Fruit fly (Drosophila melanogaster) whole organism, embryonic: ENCODE data around the gene Girdin.
A peak's percentile ranks its signal among the peaks of the same experiment; 100 is the strongest.

ENCODE experiments used
- Adf1 ChIP-seq: fragments of 200-800 bp; sonication (Bioruptor generic); IDR thresholded peaks from 2 replicates; pipeline ENCODE4 v1.3.6; 2022; ENCODE audit warnings: missing biosample characterization, missing genetic modification characterization
- BEAF-32 ChIP-seq: fragments of 200-800 bp; sonication (Bioruptor generic); optimal IDR thresholded peaks from 3 replicates; lab custom pipeline; 2017; ENCODE audit warnings: missing biosample characterization, missing genetic modification characterization, mild to moderate bottlenecking, moderate library complexity, missing genetic modification reagents
- CG10274 ChIP-seq: fragments of 200-800 bp; sonication (Bioruptor generic); optimal IDR thresholded peaks from 3 replicates; lab custom pipeline; 2017; ENCODE audit warnings: missing biosample characterization, mild to moderate bottlenecking, missing genetic modification characterization
- CG10321 ChIP-seq: fragments of 200-800 bp; sonication (Bioruptor generic); IDR thresholded peaks from 2 replicates; pipeline ENCODE4 v1.3.6; 2022; ENCODE audit warnings: missing biosample characterization, missing genetic modification characterization
- CG11093 ChIP-seq: fragments of 200-800 bp; sonication (Bioruptor generic); IDR thresholded peaks from 3 replicates; pipeline ENCODE4 v1.3.6; 2022; ENCODE audit warnings: missing biosample characterization, missing genetic modification characterization
- CG11696 ChIP-seq: fragments of 200-800 bp; sonication (Bioruptor generic); IDR thresholded peaks from 2 replicates; pipeline ENCODE4 v1.3.6; 2022; ENCODE audit warnings: missing biosample characterization, missing genetic modification characterization
- CG12236 ChIP-seq: fragments of 200-800 bp; sonication (Bioruptor generic); optimal IDR thresholded peaks from 2 replicates; lab custom pipeline; 2016; ENCODE audit warnings: missing biosample characterization, missing genetic modification characterization
- CG12942 ChIP-seq: fragments of 200-800 bp; sonication (Bioruptor generic); optimal IDR thresholded peaks from 3 replicates; lab custom pipeline; 2016; ENCODE audit warnings: missing biosample characterization, missing genetic modification characterization
- CG13123 ChIP-seq: fragments of 200-800 bp; sonication (Bioruptor generic); optimal IDR thresholded peaks from 2 replicates; lab custom pipeline; 2016; ENCODE audit warnings: missing biosample characterization, missing genetic modification characterization
- CG13424 ChIP-seq: fragments of 200-800 bp; sonication (Bioruptor generic); optimal IDR thresholded peaks from 2 replicates; lab custom pipeline; 2019; ENCODE audit warnings: missing biosample characterization, mild to moderate bottlenecking, missing genetic modification characterization, moderate library complexity
- CG18011 ChIP-seq: fragments of 200-800 bp; sonication (Bioruptor generic); optimal IDR thresholded peaks from 2 replicates; lab custom pipeline; 2017; ENCODE audit warnings: missing biosample characterization, missing genetic modification characterization, mild to moderate bottlenecking, moderate library complexity, missing genotype
- CG18599 ChIP-seq: fragments of 200-800 bp; sonication (Bioruptor generic); optimal IDR thresholded peaks from 3 replicates; lab custom pipeline; 2017; ENCODE audit warnings: missing biosample characterization, missing genetic modification characterization, mild to moderate bottlenecking, moderate library complexity, missing genetic modification reagents
- CG3065 ChIP-seq: fragments of 200-800 bp; sonication (Bioruptor generic); optimal IDR thresholded peaks from 2 replicates; lab custom pipeline; 2016; ENCODE audit warnings: missing biosample characterization, missing genetic modification characterization
- CG31388 ChIP-seq: fragments of 200-800 bp; sonication (Bioruptor generic); optimal IDR thresholded peaks from 2 replicates; lab custom pipeline; 2016; ENCODE audit warnings: missing biosample characterization, missing genetic modification characterization
- CG32772 ChIP-seq: fragments of 200-800 bp; sonication (Bioruptor generic); IDR thresholded peaks from 2 replicates; pipeline ENCODE4 v1.3.6; 2022; ENCODE audit warnings: missing biosample characterization, missing genetic modification characterization
- CG3407 ChIP-seq: fragments of 200-800 bp; sonication (Bioruptor generic); optimal IDR thresholded peaks from 2 replicates; lab custom pipeline; 2018; ENCODE audit warnings: missing biosample characterization, mild to moderate bottlenecking, missing genetic modification characterization
- CG3726 ChIP-seq: fragments of 200-800 bp; sonication (Bioruptor generic); IDR thresholded peaks from 3 replicates; pipeline ENCODE4, ENCODE4 v1.3.6; 2022; ENCODE audit warnings: missing biosample characterization, missing genetic modification characterization
- CG4617 ChIP-seq: fragments of 200-800 bp; sonication (Bioruptor generic); optimal IDR thresholded peaks from 3 replicates; lab custom pipeline; 2016; ENCODE audit warnings: missing biosample characterization, missing genetic modification characterization, borderline replicate concordance
- CG6854 ChIP-seq: fragments of 200-800 bp; sonication (Bioruptor generic); optimal IDR thresholded peaks from 3 replicates; lab custom pipeline; 2017; ENCODE audit warnings: missing biosample characterization, mild to moderate bottlenecking, missing genetic modification characterization
- CG7357 ChIP-seq: fragments of 200-800 bp; sonication (Bioruptor generic); IDR thresholded peaks from 3 replicates; pipeline ENCODE4 v1.3.6; 2022; ENCODE audit warnings: missing biosample characterization, missing genetic modification characterization
- CG8359 ChIP-seq: fragments of 200-800 bp; sonication (Bioruptor generic); optimal IDR thresholded peaks from 2 replicates; lab custom pipeline; 2017; ENCODE audit warnings: missing biosample characterization, mild to moderate bottlenecking, missing genetic modification characterization, borderline replicate concordance
- Camta ChIP-seq: fragments of 200-800 bp; sonication (Bioruptor generic); optimal IDR thresholded peaks from 2 replicates; lab custom pipeline; 2016; ENCODE audit warnings: missing biosample characterization, missing genetic modification characterization
- CoRest ChIP-seq: fragments of 200-800 bp; sonication (Bioruptor generic); optimal IDR thresholded peaks from 3 replicates; lab custom pipeline; 2018; ENCODE audit warnings: missing biosample characterization, mild to moderate bottlenecking, missing genetic modification characterization, moderate library complexity
- Dp ChIP-seq: fragments of 200-800 bp; sonication (Bioruptor generic); optimal IDR thresholded peaks from 2 replicates; lab custom pipeline; 2018; ENCODE audit warnings: missing biosample characterization, mild to moderate bottlenecking, missing genetic modification characterization, moderate library complexity
- HHEX ChIP-seq: fragments of 200-800 bp; sonication (Bioruptor generic); optimal IDR thresholded peaks from 3 replicates; lab custom pipeline; 2017; ENCODE audit warnings: missing biosample characterization, mild to moderate bottlenecking, missing genetic modification characterization, missing genetic modification reagents
- Lhr ChIP-seq: fragments of 200-800 bp; sonication (Bioruptor generic); optimal IDR thresholded peaks from 3 replicates; lab custom pipeline; 2017; ENCODE audit warnings: mild to moderate bottlenecking, missing biosample characterization, missing genetic modification reagents, missing genetic modification characterization
- Lpt ChIP-seq: fragments of >200 bp; optimal IDR thresholded peaks from 2 replicates; lab custom pipeline; 2018; ENCODE audit warnings: missing biosample characterization, missing genetic modification characterization
- Mrtf ChIP-seq: fragments of 200-800 bp; sonication (Bioruptor generic); IDR thresholded peaks from 3 replicates; pipeline ENCODE4 v1.3.6; 2022; ENCODE audit warnings: missing biosample characterization, missing genetic modification characterization
- Nf-YC ChIP-seq: fragments of 200-800 bp; optimal IDR thresholded peaks from 3 replicates; lab custom pipeline; 2019; ENCODE audit warnings: missing biosample characterization, mild to moderate bottlenecking, missing genetic modification characterization, moderate library complexity
- Trl ChIP-seq, 3 experiments: fragments of >200 bp in 2 of 3; fragments of 200-800 bp in 1 of 3; sonication (Bioruptor generic) in 1 of 3; optimal IDR thresholded peaks; 2 replicates in 1 of 3; 3 replicates in 2 of 3; lab custom pipeline; 2016 to 2017; ENCODE audit warnings: missing biosample characterization in 1 of 3, missing genetic modification characterization in 1 of 3
- chif ChIP-seq, 2 experiments: fragments of 200-800 bp; sonication (Bioruptor generic); optimal IDR thresholded peaks; 3 replicates each; lab custom pipeline; 2016; ENCODE audit warnings: missing biosample characterization in 2 of 2, missing genetic modification characterization in 2 of 2
- dati ChIP-seq: fragments of 200-800 bp; sonication (Bioruptor generic); IDR thresholded peaks from 2 replicates; pipeline ENCODE4 v1.3.6; 2022; ENCODE audit warnings: missing biosample characterization, missing genetic modification characterization
- dpn ChIP-seq, 2 experiments: fragments of 200-800 bp; sonication (Bioruptor generic); optimal IDR thresholded peaks; 3 replicates each; lab custom pipeline; 2016; ENCODE audit warnings: missing biosample characterization in 2 of 2, missing genetic modification characterization in 2 of 2
- esg ChIP-seq: fragments of 200-800 bp; sonication (Bioruptor generic); conservative IDR thresholded peaks from 2 replicates; pipeline ENCODE4 v1.3.6; 2022; ENCODE audit warnings: missing biosample characterization, missing genetic modification characterization
- gfzf ChIP-seq: fragments of 200-800 bp; sonication (Bioruptor generic); optimal IDR thresholded peaks from 2 replicates; lab custom pipeline; 2016; ENCODE audit warnings: missing biosample characterization, mild to moderate bottlenecking, missing genetic modification characterization, moderate library complexity
- gro ChIP-seq: fragments of 200-800 bp; sonication (Bioruptor generic); optimal IDR thresholded peaks from 2 replicates; lab custom pipeline; 2016; ENCODE audit warnings: missing biosample characterization, missing genetic modification characterization
- ham ChIP-seq: fragments of 200-800 bp; sonication (Bioruptor generic); IDR thresholded peaks from 2 replicates; pipeline ENCODE4 v1.3.6; 2022; ENCODE audit warnings: missing biosample characterization, missing genetic modification characterization
- hbn ChIP-seq: fragments of 200-800 bp; sonication (Bioruptor generic); IDR thresholded peaks from 2 replicates; pipeline ENCODE4 v1.3.6; 2022; ENCODE audit warnings: missing biosample characterization, missing genetic modification characterization; ENCODE audit not compliant: partially characterized antibody
- lmd ChIP-seq: fragments of 200-800 bp; sonication (Bioruptor generic); IDR thresholded peaks from 2 replicates; pipeline ENCODE4 v1.3.6; 2022; ENCODE audit warnings: missing biosample characterization, missing genetic modification characterization
- luna ChIP-seq: fragments of 200-800 bp; sonication (Bioruptor generic); optimal IDR thresholded peaks from 2 replicates; lab custom pipeline; 2016; ENCODE audit warnings: missing biosample characterization, missing genetic modification characterization
- nmo ChIP-seq: fragments of 200-800 bp; sonication (Bioruptor generic); optimal IDR thresholded peaks from 2 replicates; lab custom pipeline; 2018; ENCODE audit warnings: missing biosample characterization, mild to moderate bottlenecking, missing genetic modification characterization, moderate library complexity
- otp ChIP-seq: fragments of 200-800 bp; sonication (Bioruptor generic); IDR thresholded peaks from 3 replicates; pipeline ENCODE4, ENCODE4 v1.3.6; 2022; ENCODE audit warnings: missing biosample characterization, missing genetic modification characterization
- pfk ChIP-seq: fragments of 200-800 bp; sonication (Bioruptor generic); optimal IDR thresholded peaks from 2 replicates; lab custom pipeline; 2018; ENCODE audit warnings: missing biosample characterization, mild to moderate bottlenecking, missing genetic modification characterization, moderate library complexity
- phol ChIP-seq: fragments of 200-800 bp; sonication (Bioruptor generic); optimal IDR thresholded peaks from 3 replicates; lab custom pipeline; 2018; ENCODE audit warnings: missing biosample characterization, mild to moderate bottlenecking, missing genetic modification characterization, moderate library complexity
- shn ChIP-seq: fragments of 200-800 bp; sonication (Bioruptor generic); optimal IDR thresholded peaks from 3 replicates; lab custom pipeline; 2016; ENCODE audit warnings: missing biosample characterization, missing genetic modification characterization
- tap ChIP-seq: fragments of 200-800 bp; optimal IDR thresholded peaks from 3 replicates; lab custom pipeline; 2019; ENCODE audit warnings: missing biosample characterization, mild to moderate bottlenecking, missing genetic modification characterization, moderate library complexity
- tio ChIP-seq: fragments of 200-800 bp; sonication (Bioruptor generic); optimal IDR thresholded peaks from 2 replicates; lab custom pipeline; 2017; ENCODE audit warnings: missing biosample characterization, missing genetic modification characterization, inconsistent platforms
- tll ChIP-seq, 2 experiments: fragments of 200-800 bp in 1 of 2; fragments of >200 bp in 1 of 2; sonication (Bioruptor generic) in 1 of 2; optimal IDR thresholded peaks; 2 replicates each; lab custom pipeline; 2017 to 2019; ENCODE audit warnings: missing biosample characterization in 2 of 2, missing genetic modification characterization in 2 of 2, mild to moderate bottlenecking in 1 of 2, moderate library complexity in 1 of 2
- trh ChIP-seq: fragments of 200-800 bp; sonication (Bioruptor generic); optimal IDR thresholded peaks from 2 replicates; lab custom pipeline; 2016; ENCODE audit warnings: missing biosample characterization, missing genetic modification characterization
- zf30C ChIP-seq: fragments of 200-800 bp; sonication (Bioruptor generic); optimal IDR thresholded peaks from 3 replicates; lab custom pipeline; 2018; ENCODE audit warnings: missing biosample characterization, mild to moderate bottlenecking, missing genetic modification characterization

Girdin gene

dm6 chr3L:3179474-3179873 is 744 bp downstream of the Girdin start (continued):
- TF ChIP-seq CG18011 (GFP tag; lab: Kevin White, UChicago) (peak; percentile 69), CG13424 (tag; lab: Kevin White, UChicago) (peak; percentile 81), Lpt (GFP tag; lab: Kevin White, UChicago) (no peak), CG32772 (GFP tag; lab: Robert Waterston, UW) (peak; percentile 87), CG18599 (GFP tag; lab: Kevin White, UChicago) (peak; percentile 91), Nf-YC (tag; lab: Kevin White, UChicago) (no peak), CG3726 (GFP tag; lab: Robert Waterston, UW) (peak; percentile 85), CG13123 (GFP tag; lab: Kevin White, UChicago) (no peak), nmo (GFP tag; lab: Kevin White, UChicago) (peak; percentile 80), trh (GFP tag; lab: Kevin White, UChicago) (peak; percentile 38), phol (tag; lab: Kevin White, UChicago) (peak; percentile 87), CG3407 (GFP tag; lab: Kevin White, UChicago) (peak; percentile 66), CG31388 (GFP tag; lab: Kevin White, UChicago) (peak; percentile 44), pfk (GFP tag; lab: Kevin White, UChicago) (no peak), CG7357 (GFP tag; lab: Robert Waterston, UW) (peak; percentile 78), CG10321 (GFP tag; lab: Robert Waterston, UW) (no peak), hbn (GFP tag; lab: Robert Waterston, UW) (no peak), ham (GFP tag; lab: Robert Waterston, UW) (peak; percentile 42; the same call in 1 of the 2 replicates), luna (GFP tag; lab: Kevin White, UChicago) (peak; percentile 41), dati (GFP tag; lab: Robert Waterston, UW) (peak; percentile 77), Lhr (GFP tag; lab: Kevin White, UChicago) (peak; percentile 34), gro (GFP tag; lab: Kevin White, UChicago) (peak; percentile 94), CG3065 (GFP tag; lab: Kevin White, UChicago) (peak; percentile 68), zf30C (GFP tag; lab: Kevin White, UChicago) (no peak), CG10274 (GFP tag; lab: Kevin White, UChicago) (peak; percentile 60), HHEX (GFP tag; lab: Kevin White, UChicago) (peak; percentile 89), tap (tag; lab: Kevin White, UChicago) (peak; percentile 88), CoRest (no peak), BEAF-32 (GFP tag; lab: Kevin White, UChicago) (no peak), lmd (GFP tag; lab: Robert Waterston, UW) (peak; percentile 90), tio (no peak), tll (GFP tag; optimal IDR thresholded peaks at IDR 0.05; lab: Kevin White, UChicago) (no peak), Adf1 (GFP tag; lab: Robert Waterston, UW) (peak; percentile 41; the same call in 1 of the 2 replicates), gfzf (no peak), CG12236 (GFP tag; lab: Kevin White, UChicago) (peak; percentile 57), dpn (GFP tag; optimal IDR thresholded peaks at IDR 0.05; lab: Kevin White, UChicago) (peak; percentile 85 to 89), CG6854 (GFP tag; lab: Kevin White, UChicago) (peak; percentile 82), CG12942 (peak; percentile 61), esg (GFP tag; lab: Robert Waterston, UW) (peak; percentile 71), CG11696 (GFP tag; lab: Robert Waterston, UW) (peak; percentile 99), Trl (optimal IDR thresholded peaks at IDR 0.05; lab: Kevin White, UChicago) (no peak), Trl (GFP tag; optimal IDR thresholded peaks at IDR 0.05; lab: Kevin White, UChicago) (peak; percentile 89), Dp (GFP tag; lab: Kevin White, UChicago) (no peak), CG4617 (GFP tag; lab: Kevin White, UChicago) (no peak), CG8359 (GFP tag; lab: Kevin White, UChicago) (peak; percentile 79), Camta (GFP tag; lab: Kevin White, UChicago) (peak; percentile 82), Mrtf (peak; percentile 85), otp (GFP tag; lab: Robert Waterston, UW) (peak; percentile 59; the same call in 2 of the 3 replicates), shn (GFP tag; lab: Kevin White, UChicago) (peak; percentile 43), CG11093 (GFP tag; lab: Robert Waterston, UW) (peak; percentile 86), chif (GFP tag; optimal IDR thresholded peaks at IDR 0.05; lab: Kevin White, UChicago) (peak; percentile 69 to 87)
